Fruit fly (Drosophila melanogaster): ENCODE measurements around the gene Sec16.

Gene Sec16

DNA sequence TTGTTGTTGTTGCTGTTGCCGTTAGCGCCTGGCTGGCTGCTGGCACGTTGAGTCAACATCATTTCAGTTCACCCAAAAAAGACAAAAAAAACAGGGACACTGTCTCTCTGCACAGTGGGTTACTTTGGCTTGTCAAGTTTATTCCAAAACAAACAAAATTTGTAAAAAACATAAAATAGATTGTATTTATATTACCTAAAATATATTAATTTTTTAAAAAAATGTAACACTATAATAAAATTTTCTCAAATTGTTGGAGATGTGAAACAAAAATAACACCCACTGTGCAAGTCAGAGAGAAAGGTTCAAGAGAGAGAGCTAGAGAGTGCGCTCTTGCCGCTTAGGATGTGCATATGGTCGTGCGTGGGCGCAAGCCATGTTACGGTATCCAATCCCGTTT is 28.2 kb upstream of the Sec16 start (continued):
- TF ChIP-seq ato (GFP tag; IDR thresholded peaks at IDR 0.05; ENCODE audit: partially characterized antibody) (no peak), CG2120 (GFP tag; optimal IDR thresholded peaks at IDR 0.05) (peak; percentile 69), ci (GFP tag; IDR thresholded peaks at IDR 0.05) (peak; percentile 77; the same call in 2 of the 3 replicates), run (tag; optimal IDR thresholded peaks at IDR 0.05) (peak; percentile 71), Abd-B (GFP tag; optimal IDR thresholded peaks at IDR 0.05) (peak; percentile 59), Xrp1 (GFP tag; IDR thresholded peaks at IDR 0.05) (peak; percentile 81), HLH4C (GFP tag; IDR thresholded peaks at IDR 0.05; ENCODE audit: partially characterized antibody) (no peak), chn (GFP tag; optimal IDR thresholded peaks at IDR 0.05) (no peak), CG11247 (GFP tag; IDR thresholded peaks at IDR 0.05) (peak; percentile 68), usp (GFP tag; optimal IDR thresholded peaks at IDR 0.05) (no peak), CG11504 (tag; optimal IDR thresholded peaks at IDR 0.05) (peak; percentile 87), bigmax (GFP tag; optimal IDR thresholded peaks at IDR 0.05) (no peak), CG14441 (GFP tag; IDR thresholded peaks at IDR 0.05) (peak; percentile 38; the same call in 1 of the 2 replicates), Taf1 (GFP tag; IDR thresholded peaks at IDR 0.05) (peak; percentile 37; the same call in 1 of the 2 replicates), CG32767 (GFP tag; IDR thresholded peaks at IDR 0.05) (peak; percentile 66; the same call in 1 of the 2 replicates), CG17912 (GFP tag; optimal IDR thresholded peaks at IDR 0.05) (no peak), eyg (GFP tag; optimal IDR thresholded peaks at IDR 0.05) (no peak), B-H1 (GFP tag; IDR thresholded peaks at IDR 0.05) (peak; percentile 68; the same call in 2 of the 3 replicates), CG1647 (GFP tag; optimal IDR thresholded peaks at IDR 0.05) (no peak), dmrt99B (tag; optimal IDR thresholded peaks at IDR 0.05) (peak; percentile 88), fd64A (GFP tag; optimal IDR thresholded peaks at IDR 0.05) (no peak), Deaf1 (tag; optimal IDR thresholded peaks at IDR 0.05) (no peak), CG31365 (tag; optimal IDR thresholded peaks at IDR 0.05) (peak; percentile 4), sna (GFP tag; IDR thresholded peaks at IDR 0.05; ENCODE audit: partially characterized antibody) (no peak), CG4328 (GFP tag; optimal IDR thresholded peaks at IDR 0.05) (peak; percentile 75), CG3847 (GFP tag; IDR thresholded peaks at IDR 0.05) (peak; percentile 84), Awh (GFP tag; IDR thresholded peaks at IDR 0.05) (peak; percentile 67), trem (tag; optimal IDR thresholded peaks at IDR 0.05) (peak; percentile 43), CG9215 (GFP tag; IDR thresholded peaks at IDR 0.05) (peak; percentile 76), CG7928 (GFP tag; optimal IDR thresholded peaks at IDR 0.05) (peak; percentile 26), Hand (GFP tag; optimal IDR thresholded peaks at IDR 0.05) (peak; percentile 93), Dp (GFP tag; optimal IDR thresholded peaks at IDR 0.05) (no peak), Ptx1 (GFP tag; IDR thresholded peaks at IDR 0.05) (peak; percentile 75), bab2 (GFP tag; optimal IDR thresholded peaks at IDR 0.05) (no peak), CG30431 (GFP tag; optimal IDR thresholded peaks at IDR 0.05) (peak; percentile 27), NfI (GFP tag; optimal IDR thresholded peaks at IDR 0.05) (peak; percentile 85), CG15269 (tag; optimal IDR thresholded peaks at IDR 0.05) (peak; percentile 91), CoRest (tag; optimal IDR thresholded peaks at IDR 0.05) (peak; percentile 73), Fer3 (tag; optimal IDR thresholded peaks at IDR 0.05) (peak; percentile 91), luna (GFP tag; optimal IDR thresholded peaks at IDR 0.05) (no peak), prd (optimal IDR thresholded peaks at IDR 0.05) (no peak), prd (GFP tag; IDR thresholded peaks at IDR 0.05) (peak; percentile 76), Vsx1 (GFP tag; optimal IDR thresholded peaks at IDR 0.05) (peak; percentile 27), CG11456 (GFP tag; IDR thresholded peaks at IDR 0.05) (peak; percentile 69; the same call in 2 of the 3 replicates), CG13296 (GFP tag; optimal IDR thresholded peaks at IDR 0.05) (peak; percentile 91), Doc3 (GFP tag; IDR thresholded peaks at IDR 0.05; ENCODE audit: partially characterized antibody) (no peak), CkIIα-i1 (GFP tag; IDR thresholded peaks at IDR 0.05) (no peak), pfk (GFP tag; optimal IDR thresholded peaks at IDR 0.05) (peak; percentile 24), CG30403 (GFP tag; optimal IDR thresholded peaks at IDR 0.05) (peak; percentile 75), tap (tag; optimal IDR thresholded peaks at IDR 0.05) (peak; percentile 74), CG14667 (GFP tag; IDR thresholded peaks at IDR 0.05) (no peak; the same call in 1 of the 2 replicates)
